Worm (Caenorhabditis elegans) whole organism, L1 larva: ENCODE data around the gene fbxb-106.

Experiments
- ama-1 ChIP-seq: fragments of 150-350 bp; optimal IDR thresholded peaks from 2 replicates; lab custom pipeline; 2014
- elt-3 ChIP-seq, 6 experiments: fragments of 150-350 bp in 1 of 6; sonication (generic microtip); optimal IDR thresholded peaks; 2 replicates each; lab custom pipeline; 2017 to 2018; ENCODE audit warnings: missing biosample characterization in 6 of 6, missing genetic modification characterization in 6 of 6, inconsistent platforms in 1 of 6
- fos-1 ChIP-seq: fragments of 150-350 bp; optimal IDR thresholded peaks from 2 replicates; lab custom pipeline; 2014; ENCODE audit warnings: missing biosample characterization, missing genetic modification characterization
- hlh-4 ChIP-seq: sonication (generic microtip); optimal IDR thresholded peaks from 2 replicates; lab custom pipeline; 2016; ENCODE audit warnings: mild to moderate bottlenecking, missing genetic modification characterization, missing compliant biosample characterization
- lin-14 ChIP-seq: fragments of 200-800 bp; sonication (Bioruptor generic); optimal IDR thresholded peaks from 2 replicates; lab custom pipeline; 2018; ENCODE audit warnings: mild to moderate bottlenecking, missing genetic modification characterization, moderate library complexity, missing compliant biosample characterization
- nhr-20 ChIP-seq: sonication (generic microtip); optimal IDR thresholded peaks from 2 replicates; lab custom pipeline; 2016; ENCODE audit warnings: mild to moderate bottlenecking, missing genetic modification characterization, missing compliant biosample characterization
- nhr-237 ChIP-seq: fragments of 150-350 bp; optimal IDR thresholded peaks from 2 replicates; lab custom pipeline; 2014; ENCODE audit warnings: missing biosample characterization, missing genetic modification characterization
- nhr-77 ChIP-seq: fragments of 150-350 bp; optimal IDR thresholded peaks from 2 replicates; lab custom pipeline; 2014; ENCODE audit warnings: missing biosample characterization, missing genetic modification characterization
- ztf-11 ChIP-seq, 2 experiments: sonication (generic microtip); optimal IDR thresholded peaks; 2 replicates each; lab custom pipeline; 2016 to 2017; ENCODE audit warnings: missing genetic modification characterization in 2 of 2, missing biosample characterization in 1 of 2, missing compliant biosample characterization in 1 of 2

DNA sequence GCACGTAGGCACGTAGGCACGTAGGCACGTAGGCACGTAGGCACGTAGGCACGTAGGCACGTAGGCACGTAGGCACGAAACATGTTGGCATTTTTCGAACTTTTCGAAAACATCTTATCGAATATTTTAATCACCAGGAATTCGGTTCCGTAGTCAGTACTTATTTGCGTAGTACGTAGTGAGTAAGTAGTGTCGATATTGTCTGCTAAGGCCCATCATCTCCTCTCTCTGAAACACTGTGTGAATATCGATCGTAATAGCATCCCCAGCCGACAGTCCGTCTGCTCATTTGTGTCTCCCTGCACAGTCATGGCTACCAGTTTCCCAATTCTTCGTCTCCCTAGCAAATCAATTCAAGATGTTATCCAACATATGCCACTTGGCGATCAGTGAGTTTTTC is at the start of gene fbxb-106:
- TF ChIP-seq lin-14 (no peak), fos-1 (tag; lab: Kevin White, UChicago) (no peak), nhr-77 (tag; lab: Kevin White, UChicago) (no peak), nhr-20 (no peak), nhr-237 (tag; lab: Kevin White, UChicago) (no peak), ama-1 (lab: Kevin White, UChicago) (no peak), elt-3 (tag; optimal IDR thresholded peaks at IDR 0.05; lab: Kevin White, UChicago) (no peak), hlh-4 (tag; lab: Kevin White, UChicago) (no peak), ztf-11 (tag; optimal IDR thresholded peaks at IDR 0.05; lab: Kevin White, UChicago) (no peak)
